Worm (Caenorhabditis elegans) whole organism, L4/young adult: ENCODE measurements around the gene F14F9.8.

Experiments
- W03F9.2 ChIP-seq: fragments of 150-350 bp; optimal IDR thresholded peaks from 2 replicates; lab custom pipeline; 2014; ENCODE audit warnings: missing biosample characterization, missing genetic modification characterization
- dao-5 ChIP-seq: sonication (generic microtip); optimal IDR thresholded peaks from 2 replicates; lab custom pipeline; 2016; ENCODE audit warnings: missing genotype, missing genetic modification characterization, moderate library complexity, missing compliant biosample characterization
- him-1 ChIP-seq: sonication (generic microtip); optimal IDR thresholded peaks from 2 replicates; lab custom pipeline; 2016; ENCODE audit warnings: missing genotype, missing genetic modification reagents, missing genetic modification characterization, missing compliant biosample characterization

The F14F9.8 gene

ce11 chrV:5130018-5130417 lies at the start of gene F14F9.8:
Gene F14F9.8, plus strand, starts transcription at chrV:5130318.
- TF ChIP-seq him-1 (tag; lab: Kevin White, UChicago) (no peak), W03F9.2 (tag; lab: Kevin White, UChicago) (no peak), dao-5 (no peak)

DNA sequence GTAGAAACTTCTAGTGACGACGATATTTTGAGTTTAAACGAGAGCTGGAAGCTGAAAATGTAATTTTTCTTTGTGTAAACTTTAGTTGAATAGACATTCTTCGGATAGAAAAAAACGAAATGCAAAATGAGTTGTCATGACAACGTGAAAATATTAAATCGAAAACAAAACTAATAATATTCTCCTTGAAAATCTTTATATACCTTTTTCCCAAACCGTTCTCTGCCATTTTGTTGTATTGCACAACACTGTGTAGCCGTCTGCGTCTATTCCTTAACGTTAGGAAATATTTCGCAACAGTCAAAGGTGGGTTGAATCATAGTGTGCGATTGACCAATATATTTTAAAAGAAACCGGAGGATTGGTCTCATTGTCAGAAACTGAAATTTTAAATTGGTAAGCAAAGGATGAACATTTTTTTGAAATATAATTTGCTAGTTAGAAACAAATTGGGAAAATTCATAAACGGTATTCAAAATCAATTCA lies 49.2 kb upstream of the F14F9.8 start, which contains the start of gene Y58A7A.3:
Gene Y58A7A.3, minus strand, starts transcription at position 51 of the 486 bp plus-strand sequence.
- TF ChIP-seq W03F9.2 (tag; lab: Kevin White, UChicago), result peak; percentile 68
- no peak for TF ChIP-seq him-1 (tag; lab: Kevin White, UChicago)
- no peak for TF ChIP-seq dao-5

- TF ChIP-seq him-1 (tag; lab: Kevin White, UChicago) (no peak), dao-5 (no peak), W03F9.2 (tag; lab: Kevin White, UChicago) (no peak)
These were observed 45.1 kb upstream of the F14F9.8 start, which contains the start of gene Y58A7A.4 for ce11 chrV:5084957-5085465. Gene Y58A7A.4, minus strand, starts transcription at chrV:5085007.

DNA sequence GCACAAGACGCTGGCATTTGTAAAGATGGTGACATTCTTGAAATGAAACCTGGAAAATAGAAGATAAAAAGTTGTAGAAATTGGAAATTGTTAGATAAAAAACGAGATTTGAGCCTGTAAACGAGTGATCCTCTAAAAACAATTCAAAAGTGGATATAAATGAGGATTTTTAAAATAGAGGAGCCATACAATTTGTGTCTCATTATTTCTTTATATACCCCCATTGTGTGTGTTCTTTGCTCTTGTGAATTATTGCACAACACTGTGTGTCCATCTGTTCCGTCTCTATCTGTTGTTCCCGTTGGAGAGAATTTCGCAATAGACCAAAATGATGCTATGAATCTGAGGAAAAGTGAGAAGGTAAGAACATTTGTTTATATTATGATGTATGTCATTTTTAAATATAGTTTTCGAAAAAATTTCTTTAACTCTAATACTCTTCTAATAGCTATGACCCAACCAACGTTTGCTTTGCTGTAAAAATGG lies 43.2 kb upstream of the F14F9.8 start, which contains the start of gene Y58A7A.5:
Gene Y58A7A.5, minus strand, starts transcription at position 51 of the 486 bp plus-strand sequence.
- TF ChIP-seq W03F9.2 (tag; lab: Kevin White, UChicago) (no peak), him-1 (tag; lab: Kevin White, UChicago) (no peak), dao-5 (no peak)

- TF ChIP-seq dao-5 (no peak), W03F9.2 (tag; lab: Kevin White, UChicago) (no peak), him-1 (tag; lab: Kevin White, UChicago) (no peak)
These were observed 41.8 kb upstream of the F14F9.8 start for ce11 chrV:5088311-5088710.

DNA sequence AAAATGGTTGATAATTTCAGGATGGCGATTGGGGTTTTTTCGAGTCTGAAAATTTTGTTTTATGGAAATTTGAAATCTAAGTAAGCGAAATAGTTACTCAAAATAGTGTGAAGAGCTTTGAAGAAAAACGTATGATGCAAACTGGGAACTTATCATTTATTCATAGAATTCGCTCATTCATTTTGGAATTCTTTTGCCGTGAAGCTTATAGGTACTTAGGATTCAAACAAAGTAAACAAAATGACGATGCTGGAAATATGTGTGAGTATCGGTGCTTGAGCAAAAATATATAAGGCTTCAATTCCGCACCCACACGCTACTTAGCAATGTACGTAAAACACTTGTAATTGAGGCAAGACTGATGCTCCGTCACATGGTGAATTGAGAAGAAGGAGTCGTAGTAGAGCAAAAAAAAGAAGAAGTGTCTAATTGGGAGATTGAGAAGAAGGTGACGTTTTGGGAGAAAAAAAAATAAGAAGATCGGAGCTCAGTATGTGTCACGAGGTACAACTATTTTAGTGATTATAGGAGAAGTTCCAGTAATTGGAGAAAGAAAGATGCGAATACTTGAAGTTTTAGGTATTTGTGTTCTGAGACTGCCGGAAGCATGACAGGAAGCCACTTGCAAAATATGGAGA lies 40.5 kb upstream of the F14F9.8 start, which contains the start of gene glb-32:
Gene glb-32, minus strand, starts transcription at position 51 of the 638 bp plus-strand sequence.
- no peak for TF ChIP-seq W03F9.2 (tag; lab: Kevin White, UChicago)
- no peak for TF ChIP-seq dao-5
- no peak for TF ChIP-seq him-1 (tag; lab: Kevin White, UChicago)

DNA sequence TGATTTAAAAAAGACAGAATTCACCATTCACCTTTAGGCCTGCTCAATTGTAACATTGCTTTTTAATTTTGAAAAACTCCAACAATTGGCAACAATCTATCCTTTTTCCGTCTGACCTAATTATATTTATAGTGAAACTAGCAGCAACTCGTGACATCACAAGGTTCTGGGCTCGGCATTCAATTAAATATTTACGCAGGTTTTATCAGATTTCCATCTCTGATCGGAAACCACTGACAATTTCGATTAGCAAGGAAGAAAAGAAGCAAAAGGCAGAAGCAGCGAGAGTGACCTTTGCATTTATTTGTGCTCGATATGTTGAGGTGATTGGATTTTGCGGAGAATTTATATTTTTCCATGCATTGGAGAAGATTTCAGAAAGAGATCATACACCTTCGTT lies 39.7 kb upstream of the F14F9.8 start:
- TF ChIP-seq W03F9.2 (tag; lab: Kevin White, UChicago) (no peak), him-1 (tag; lab: Kevin White, UChicago) (no peak), dao-5 (no peak)

- TF ChIP-seq W03F9.2 (tag; lab: Kevin White, UChicago), result no peak
- TF ChIP-seq dao-5, result no peak
- no peak for TF ChIP-seq him-1 (tag; lab: Kevin White, UChicago)
These were observed 33.1 kb upstream of the F14F9.8 start, which contains the start of gene C04F5.2 for ce11 chrV:5097035-5097434. Gene C04F5.2, minus strand, starts transcription at chrV:5097135.

DNA sequence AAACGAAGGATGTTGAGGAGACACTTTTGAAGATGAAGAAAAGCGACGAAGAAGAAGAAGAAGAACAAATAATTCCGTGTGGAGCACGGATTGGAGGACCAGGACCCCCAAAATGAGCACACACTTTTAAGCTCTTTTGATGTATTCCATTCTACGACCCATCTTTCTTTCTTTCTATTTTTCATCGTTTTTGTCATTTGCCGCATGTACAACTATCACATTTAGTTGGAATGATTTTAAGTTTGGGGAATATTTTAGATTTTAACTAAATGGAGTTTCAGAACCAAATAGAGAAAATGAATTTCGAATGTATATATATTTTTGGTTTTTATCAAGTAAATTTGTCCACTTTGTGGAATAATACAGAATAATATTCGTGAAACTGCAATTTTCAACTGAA lies 31.2 kb upstream of the F14F9.8 start, which contains the start of gene unc-46:
Gene unc-46, minus strand, starts transcription at position 101 of the 400 bp plus-strand sequence.
- no peak for TF ChIP-seq dao-5
- no peak for TF ChIP-seq him-1 (tag; lab: Kevin White, UChicago)
- TF ChIP-seq W03F9.2 (tag; lab: Kevin White, UChicago), result no peak

- TF ChIP-seq W03F9.2 (tag; lab: Kevin White, UChicago) (no peak), him-1 (tag; lab: Kevin White, UChicago) (no peak), dao-5 (no peak)
These were observed 28.1 kb upstream of the F14F9.8 start, which contains the start of gene srab-1 for ce11 chrV:5102017-5102416. Gene srab-1, minus strand, starts transcription at chrV:5102117.

DNA sequence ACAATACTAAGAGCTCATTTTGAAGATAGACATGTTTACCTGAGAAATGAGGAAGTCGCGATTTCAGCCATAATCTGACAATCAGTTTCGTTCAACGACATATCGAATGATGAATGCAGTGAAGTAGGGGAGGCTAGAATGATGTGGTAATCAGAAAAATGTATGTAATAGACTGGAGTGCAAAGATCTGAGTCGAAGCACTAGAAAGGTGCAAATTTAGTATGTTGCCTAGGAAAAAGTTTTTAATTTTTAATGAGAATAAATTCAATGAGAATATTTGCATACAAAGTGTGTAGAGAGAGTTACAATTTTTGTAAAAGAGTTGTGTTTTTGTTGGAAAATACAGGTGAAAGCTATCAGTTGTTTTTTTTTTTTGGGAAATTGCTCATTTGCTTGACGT lies 25.2 kb upstream of the F14F9.8 start, which contains the start of gene srab-2:
Gene srab-2, minus strand, starts transcription at position 101 of the 400 bp plus-strand sequence.
- TF ChIP-seq W03F9.2 (tag; lab: Kevin White, UChicago) (no peak), dao-5 (no peak), him-1 (tag; lab: Kevin White, UChicago) (no peak)

DNA sequence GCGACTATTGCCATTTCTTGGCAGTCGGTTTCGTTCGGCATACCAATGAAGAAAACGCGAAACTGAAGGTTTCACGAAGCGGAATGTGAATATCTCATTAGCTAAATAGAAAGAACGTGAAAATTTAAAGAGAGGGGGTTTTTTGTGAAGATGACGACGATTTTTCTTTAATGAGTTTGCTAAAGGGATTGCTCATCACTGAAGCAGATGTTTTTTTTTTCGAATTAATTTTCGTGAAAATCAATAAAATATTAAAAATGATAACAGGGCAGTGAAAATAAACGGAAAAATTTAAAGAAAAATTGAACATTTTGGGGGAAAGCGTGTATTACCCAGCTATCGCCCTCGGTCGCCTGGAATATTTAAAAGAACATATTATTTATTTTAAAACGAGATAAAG lies 22.3 kb upstream of the F14F9.8 start, which contains the start of gene srab-3:
Gene srab-3, minus strand, starts transcription at position 101 of the 400 bp plus-strand sequence.
- TF ChIP-seq him-1 (tag; lab: Kevin White, UChicago) (no peak), dao-5 (no peak)

DNA sequence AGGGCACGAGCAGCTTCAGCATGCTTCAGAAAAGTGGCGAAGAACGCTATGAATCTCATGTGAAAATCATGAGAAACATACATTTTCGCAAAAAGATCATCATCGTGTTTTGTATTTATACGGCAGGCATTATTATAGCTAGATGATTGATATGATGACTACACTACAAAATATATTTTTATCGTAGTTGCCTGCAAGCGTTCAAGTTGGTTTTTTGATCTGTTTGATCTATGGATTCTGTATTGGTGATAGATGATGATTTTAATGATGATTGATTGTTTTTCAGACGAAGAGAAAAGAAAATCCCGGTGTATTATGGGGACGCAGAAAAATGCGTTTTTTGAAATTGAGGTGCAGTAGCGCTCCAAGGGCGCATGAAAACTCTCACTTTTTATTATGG lies 19.4 kb upstream of the F14F9.8 start, which contains the start of gene ugt-63:
Gene ugt-63, minus strand, starts transcription at position 89 of the 400 bp plus-strand sequence.
- TF ChIP-seq W03F9.2 (tag; lab: Kevin White, UChicago) (no peak), dao-5 (no peak), him-1 (tag; lab: Kevin White, UChicago) (no peak)

ce11 chrV:5113654-5114053 lies 16.5 kb upstream of the F14F9.8 start, which contains the start of gene C04F5.8:
Gene C04F5.8, minus strand, starts transcription at chrV:5113754.
- no peak for TF ChIP-seq him-1 (tag; lab: Kevin White, UChicago)
- no peak for TF ChIP-seq W03F9.2 (tag; lab: Kevin White, UChicago)
- no peak for TF ChIP-seq dao-5
